Worm (Caenorhabditis elegans) whole organism, L1 larva: ENCODE data around the gene lgc-57.

Experiments
- C34B4.2 ChIP-seq: sonication (generic microtip); optimal IDR thresholded peaks from 2 replicates; lab custom pipeline; 2017; ENCODE audit warnings: mild to moderate bottlenecking, missing genetic modification characterization, missing compliant biosample characterization
- F16B12.6 ChIP-seq: fragments of 150-350 bp; optimal IDR thresholded peaks from 2 replicates; lab custom pipeline; 2014; ENCODE audit warnings: missing biosample characterization, missing genetic modification characterization
- aha-1 ChIP-seq: fragments of 150-350 bp; optimal IDR thresholded peaks from 2 replicates; lab custom pipeline; 2014; ENCODE audit warnings: missing biosample characterization, missing genetic modification characterization
- alr-1 ChIP-seq: fragments of 200-800 bp; sonication (Bioruptor generic); optimal IDR thresholded peaks from 2 replicates; lab custom pipeline; 2018; ENCODE audit warnings: borderline replicate concordance, mild to moderate bottlenecking, missing genetic modification characterization, missing compliant biosample characterization
- ama-1 ChIP-seq: fragments of 150-350 bp; optimal IDR thresholded peaks from 2 replicates; lab custom pipeline; 2014
- blmp-1 ChIP-seq: fragments of 150-350 bp; optimal IDR thresholded peaks from 2 replicates; lab custom pipeline; 2014; ENCODE audit warnings: missing biosample characterization, missing genetic modification characterization
- dsc-1 ChIP-seq: sonication (generic microtip); optimal IDR thresholded peaks from 2 replicates; lab custom pipeline; 2016; ENCODE audit warnings: mild to moderate bottlenecking, missing genetic modification characterization, missing compliant biosample characterization
- efl-1 ChIP-seq, 4 experiments: fragments of 150-350 bp; optimal IDR thresholded peaks in 3 of 4; peaks in 1 of 4; 1 replicate in 1 of 4; 2 replicates in 3 of 4; lab custom pipeline; 2014; ENCODE audit warnings: missing biosample characterization in 2 of 4, missing genetic modification characterization in 2 of 4, missing genetic modification reagents in 2 of 4
- efl-3 ChIP-seq: fragments of 200-800 bp; sonication (Bioruptor generic); optimal IDR thresholded peaks from 2 replicates; lab custom pipeline; 2018; ENCODE audit warnings: mild to moderate bottlenecking, missing genetic modification characterization, missing compliant biosample characterization
- egl-13 ChIP-seq: sonication (generic microtip); optimal IDR thresholded peaks from 2 replicates; lab custom pipeline; 2016; ENCODE audit warnings: missing genotype, missing genetic modification reagents, missing genetic modification characterization, missing compliant biosample characterization
- elt-2 ChIP-seq: sonication (generic microtip); optimal IDR thresholded peaks from 2 replicates; lab custom pipeline; 2016; ENCODE audit warnings: missing genetic modification characterization, mild to moderate bottlenecking, inconsistent platforms, missing compliant biosample characterization, missing genetic modification reagents
- fkh-10 ChIP-seq: sonication (generic microtip); optimal IDR thresholded peaks from 2 replicates; lab custom pipeline; 2017; ENCODE audit warnings: missing biosample characterization, missing genetic modification reagents, missing genetic modification characterization
- fkh-4 ChIP-seq: sonication (generic microtip); optimal IDR thresholded peaks from 2 replicates; lab custom pipeline; 2016; ENCODE audit warnings: missing compliant biosample characterization, missing genetic modification characterization, borderline replicate concordance
- fkh-8 ChIP-seq: sonication (generic microtip); optimal IDR thresholded peaks from 2 replicates; lab custom pipeline; 2016; ENCODE audit warnings: mild to moderate bottlenecking, missing genetic modification characterization, missing compliant biosample characterization
- hpl-2 ChIP-seq: fragments of 150-350 bp; optimal IDR thresholded peaks from 2 replicates; lab custom pipeline; 2014; ENCODE audit warnings: missing biosample characterization, missing genetic modification reagents, missing genetic modification characterization
- isw-1 ChIP-seq: fragments of 200-800 bp; sonication (Bioruptor generic); IDR thresholded peaks from 2 replicates; pipeline ENCODE4 v1.3.6; 2022; ENCODE audit warnings: missing genetic modification characterization, missing compliant biosample characterization
- lin-14 ChIP-seq: fragments of 200-800 bp; sonication (Bioruptor generic); optimal IDR thresholded peaks from 2 replicates; lab custom pipeline; 2018; ENCODE audit warnings: mild to moderate bottlenecking, missing genetic modification characterization, moderate library complexity, missing compliant biosample characterization
- lin-15B ChIP-seq: fragments of 150-350 bp; sonication (generic microtip); optimal IDR thresholded peaks from 3 replicates; lab custom pipeline; 2014; ENCODE audit warnings: missing biosample characterization, missing genetic modification characterization
- lin-35 ChIP-seq, 2 experiments: fragments of 150-350 bp; optimal IDR thresholded peaks; 2 replicates each; lab custom pipeline; 2014; ENCODE audit warnings: missing biosample characterization in 2 of 2, missing genetic modification characterization in 2 of 2, missing genetic modification reagents in 2 of 2
- lsy-2 ChIP-seq, 2 experiments: fragments of 150-350 bp; optimal IDR thresholded peaks; 2 replicates each; lab custom pipeline; 2014; ENCODE audit warnings: missing biosample characterization in 2 of 2, missing genetic modification characterization in 2 of 2
- mef-2 ChIP-seq: fragments of 150-350 bp; optimal IDR thresholded peaks from 2 replicates; lab custom pipeline; 2014; ENCODE audit warnings: missing biosample characterization, missing genetic modification characterization
- mep-1 ChIP-seq: fragments of 150-350 bp; optimal IDR thresholded peaks from 2 replicates; lab custom pipeline; 2014; ENCODE audit warnings: missing biosample characterization, missing genetic modification characterization
- nhr-237 ChIP-seq: fragments of 150-350 bp; optimal IDR thresholded peaks from 2 replicates; lab custom pipeline; 2014; ENCODE audit warnings: missing biosample characterization, missing genetic modification characterization
- nhr-28 ChIP-seq: fragments of 150-350 bp; optimal IDR thresholded peaks from 2 replicates; lab custom pipeline; 2014; ENCODE audit warnings: missing biosample characterization, missing genetic modification characterization
- nhr-47 ChIP-seq: sonication (generic microtip); optimal IDR thresholded peaks from 2 replicates; lab custom pipeline; 2016; ENCODE audit warnings: mild to moderate bottlenecking, missing genetic modification characterization, moderate library complexity, missing compliant biosample characterization
- nhr-77 ChIP-seq: fragments of 150-350 bp; optimal IDR thresholded peaks from 2 replicates; lab custom pipeline; 2014; ENCODE audit warnings: missing biosample characterization, missing genetic modification characterization
- pag-3 ChIP-seq: sonication (generic microtip); optimal IDR thresholded peaks from 2 replicates; lab custom pipeline; 2017; ENCODE audit warnings: missing genetic modification characterization, mild to moderate bottlenecking, missing compliant biosample characterization, antibody characterized with exemption, borderline replicate concordance; ENCODE audit not compliant: insufficient read depth
- skn-1 ChIP-seq: fragments of 150-350 bp; optimal IDR thresholded peaks from 2 replicates; lab custom pipeline; 2014; ENCODE audit warnings: missing biosample characterization, missing genetic modification characterization
- snpc-4 ChIP-seq: fragments of 150-350 bp; optimal IDR thresholded peaks from 2 replicates; lab custom pipeline; 2014; ENCODE audit warnings: missing biosample characterization, missing genetic modification characterization
- snu-23 ChIP-seq: sonication (generic microtip); optimal IDR thresholded peaks from 2 replicates; lab custom pipeline; 2016; ENCODE audit warnings: missing genetic modification characterization, missing compliant biosample characterization
- swsn-7 ChIP-seq: sonication (generic microtip); optimal IDR thresholded peaks from 2 replicates; lab custom pipeline; 2016; ENCODE audit warnings: missing genetic modification characterization, missing compliant biosample characterization
- tbx-2 ChIP-seq: sonication (generic microtip); optimal IDR thresholded peaks from 2 replicates; lab custom pipeline; 2016; ENCODE audit warnings: missing genetic modification characterization, missing compliant biosample characterization
- unc-130 ChIP-seq: fragments of 150-350 bp; optimal IDR thresholded peaks from 2 replicates; lab custom pipeline; 2017; ENCODE audit warnings: missing biosample characterization, missing genetic modification characterization, inconsistent platforms
- unc-30 ChIP-seq: sonication (generic microtip); optimal IDR thresholded peaks from 2 replicates; lab custom pipeline; 2017; ENCODE audit warnings: missing biosample characterization, missing genetic modification characterization
- unc-98 ChIP-seq: fragments of 200-800 bp; sonication (Bioruptor generic); IDR thresholded peaks from 2 replicates; pipeline ENCODE4 v1.3.6; 2022; ENCODE audit warnings: missing genetic modification characterization, missing compliant biosample characterization
- vab-15 ChIP-seq: sonication (generic microtip); optimal IDR thresholded peaks from 2 replicates; lab custom pipeline; 2017; ENCODE audit warnings: missing genotype, mild to moderate bottlenecking, missing genetic modification characterization, missing compliant biosample characterization

The lgc-57 gene

ce11 chrII:10675302-10675701 lies 19.5 kb upstream of the lgc-57 start, which contains the start of gene ptb-1:
Gene ptb-1, plus strand, starts transcription at chrII:10675602.
- TF ChIP-seq alr-1, result no peak
- TF ChIP-seq mep-1 (tag; lab: Kevin White, UChicago), result no peak
- no peak for TF ChIP-seq ama-1 (lab: Kevin White, UChicago)
- no peak for TF ChIP-seq isw-1
- no peak for TF ChIP-seq snu-23
- no peak for TF ChIP-seq nhr-77
- TF ChIP-seq hpl-2 (GFP tag; lab: Kevin White, UChicago), result no peak
- no peak for TF ChIP-seq nhr-28 (tag; lab: Kevin White, UChicago)
- TF ChIP-seq lin-14 (GFP tag; lab: Kevin White, UChicago), result no peak
- TF ChIP-seq lsy-2 (tag; optimal IDR thresholded peaks at IDR 0.05; lab: Kevin White, UChicago), result no peak
- no peak for TF ChIP-seq lin-15B (tag; lab: Kevin White, UChicago)
- no peak for TF ChIP-seq nhr-237 (tag; lab: Kevin White, UChicago)
- no peak for TF ChIP-seq pag-3 (tag; lab: Kevin White, UChicago)
- no peak for TF ChIP-seq swsn-7 (tag; lab: Kevin White, UChicago)
- TF ChIP-seq skn-1, result no peak
- TF ChIP-seq F16B12.6, result no peak
- no peak for TF ChIP-seq nhr-47
- TF ChIP-seq mef-2 (tag; lab: Kevin White, UChicago), result no peak
- TF ChIP-seq unc-30 (tag; lab: Kevin White, UChicago), result no peak

ce11 chrII:10680130-10680529 lies 14.7 kb upstream of the lgc-57 start:
- peak; percentile 93 for TF ChIP-seq dsc-1 (tag; lab: Kevin White, UChicago)
- TF ChIP-seq C34B4.2, result no peak
- TF ChIP-seq fkh-4 (tag; lab: Kevin White, UChicago), result peak; percentile 62

ce11 chrII:10680614-10681013 lies 14.2 kb upstream of the lgc-57 start:
- no peak for TF ChIP-seq fkh-10 (GFP tag; lab: Kevin White, UChicago)
- no peak for TF ChIP-seq alr-1
- TF ChIP-seq unc-30 (tag; lab: Kevin White, UChicago), result no peak
- no peak for TF ChIP-seq unc-130 (tag; lab: Kevin White, UChicago)
- TF ChIP-seq aha-1 (tag; lab: Kevin White, UChicago), result no peak
- no peak for TF ChIP-seq nhr-47
- TF ChIP-seq tbx-2, result no peak
- no peak for TF ChIP-seq fkh-8 (tag; lab: Kevin White, UChicago)

ce11 chrII:10684954-10685353 lies 9.9 kb upstream of the lgc-57 start:
- no peak for TF ChIP-seq snpc-4
- no peak for TF ChIP-seq efl-1 (optimal IDR thresholded peaks at IDR 0.05; lab: Kevin White, UChicago)
- peak in 1 of 2 experiments; percentile 9 for TF ChIP-seq efl-1 (GFP tag; optimal IDR thresholded peaks at IDR 0.05 in 1 of 2; lab: Kevin White, UChicago)

ce11 chrII:10693655-10694054 lies 1.2 kb upstream of the lgc-57 start, which contains the start of gene gbh-1:
Gene gbh-1, minus strand, starts transcription at chrII:10693803.
- TF ChIP-seq lin-35 (GFP tag; optimal IDR thresholded peaks at IDR 0.05; lab: Kevin White, UChicago) (no peak), C34B4.2 (no peak), egl-13 (tag; lab: Kevin White, UChicago) (no peak), efl-3 (GFP tag; lab: Kevin White, UChicago) (no peak), unc-98 (GFP tag; lab: Robert Waterston, UW) (no peak), blmp-1 (tag; lab: Kevin White, UChicago) (peak; percentile 70), elt-2 (tag; lab: Kevin White, UChicago) (peak; percentile 26), vab-15 (no peak)
